Fruit fly (Drosophila melanogaster): Measurements from ENCODE around the gene fid.

dm6 chr3R:25999130-25999529 lies 29.2 kb downstream of the fid start:
- no peak for TF ChIP-seq CG6689 (GFP tag; IDR thresholded peaks at IDR 0.05)
- no peak for TF ChIP-seq rib (GFP tag; IDR thresholded peaks at IDR 0.05)
- TF ChIP-seq cad (GFP tag; optimal IDR thresholded peaks at IDR 0.05) = no peak
- no peak for TF ChIP-seq Max (GFP tag; optimal IDR thresholded peaks at IDR 0.05)
- TF ChIP-seq CG12659 (GFP tag; optimal IDR thresholded peaks at IDR 0.05) = no peak
- TF ChIP-seq CG15514 (GFP tag; optimal IDR thresholded peaks at IDR 0.05) = no peak
- no peak for TF ChIP-seq CG34422 (GFP tag; IDR thresholded peaks at IDR 0.05)
- TF ChIP-seq Lim3 (GFP tag; IDR thresholded peaks at IDR 0.05) = no peak
- TF ChIP-seq CG6854 (GFP tag; optimal IDR thresholded peaks at IDR 0.05) = no peak
- TF ChIP-seq sima (GFP tag; optimal IDR thresholded peaks at IDR 0.05) = no peak
- no peak for TF ChIP-seq sisA (GFP tag; IDR thresholded peaks at IDR 0.05)
- TF ChIP-seq fd102C (GFP tag; optimal IDR thresholded peaks at IDR 0.05) = no peak
- TF ChIP-seq CG11695 (GFP tag; IDR thresholded peaks at IDR 0.05) = no peak
- no peak for TF ChIP-seq CG10462 (GFP tag; optimal IDR thresholded peaks at IDR 0.05)
